Worm (Caenorhabditis elegans) whole organism, early embryonic: ENCODE measurements around the gene F33D4.4.

Source experiments
- B0310.2 ChIP-seq: sonication (generic microtip); optimal IDR thresholded peaks from 2 replicates; lab custom pipeline; 2016; ENCODE audit warnings: mild to moderate bottlenecking, missing genetic modification characterization, missing compliant biosample characterization
- F13C5.2 ChIP-seq: sonication (generic microtip); optimal IDR thresholded peaks from 2 replicates; lab custom pipeline; 2017; ENCODE audit warnings: mild to moderate bottlenecking, missing genetic modification characterization, inconsistent platforms, missing compliant biosample characterization
- aly-1 ChIP-seq: sonication (generic microtip); optimal IDR thresholded peaks from 2 replicates; lab custom pipeline; 2016; ENCODE audit warnings: missing genetic modification characterization, missing compliant biosample characterization
- ama-1 ChIP-seq: fragments of 150-350 bp; optimal IDR thresholded peaks from 2 replicates; lab custom pipeline; 2014
- ceh-13 ChIP-seq: fragments of 200-800 bp; sonication (Bioruptor generic); optimal IDR thresholded peaks from 2 replicates; lab custom pipeline; 2018; ENCODE audit warnings: mild to moderate bottlenecking, missing genetic modification characterization, missing compliant biosample characterization
- ceh-36 ChIP-seq: sonication (generic microtip); optimal IDR thresholded peaks from 2 replicates; lab custom pipeline; 2016; ENCODE audit warnings: missing genetic modification characterization, inconsistent platforms, missing compliant biosample characterization
- ets-7 ChIP-seq: sonication (generic microtip); optimal IDR thresholded peaks from 2 replicates; lab custom pipeline; 2016; ENCODE audit warnings: missing genotype, missing genetic modification characterization, missing compliant biosample characterization
- hmg-4 ChIP-seq: fragments of 200-800 bp; sonication (Bioruptor generic); optimal IDR thresholded peaks from 2 replicates; lab custom pipeline; 2018; ENCODE audit warnings: mild to moderate bottlenecking, missing genetic modification characterization, missing compliant biosample characterization
- hnd-1 ChIP-seq: sonication (generic microtip); optimal IDR thresholded peaks from 2 replicates; lab custom pipeline; 2016; ENCODE audit warnings: missing genetic modification characterization, missing compliant biosample characterization
- pes-1 ChIP-seq: fragments of 200-800 bp; sonication (Bioruptor generic); IDR thresholded peaks from 2 replicates; pipeline ENCODE4 v1.3.6; 2022; ENCODE audit warnings: missing genetic modification reagents, missing genetic modification characterization, missing compliant biosample characterization
- scrt-1 ChIP-seq: fragments of 200-800 bp; sonication (Bioruptor generic); IDR thresholded peaks from 2 replicates; pipeline ENCODE4 v1.3.6; 2022; ENCODE audit warnings: missing genetic modification characterization, missing compliant biosample characterization
- tbx-37 ChIP-seq: fragments of 200-800 bp; sonication (Bioruptor generic); conservative IDR thresholded peaks from 2 replicates; pipeline ENCODE4 v1.3.6; 2022; ENCODE audit warnings: missing genetic modification reagents, missing genetic modification characterization, missing compliant biosample characterization
- tra-4 ChIP-seq: sonication (generic microtip); optimal IDR thresholded peaks from 2 replicates; lab custom pipeline; 2017; ENCODE audit warnings: missing genetic modification characterization, missing compliant biosample characterization

DNA sequence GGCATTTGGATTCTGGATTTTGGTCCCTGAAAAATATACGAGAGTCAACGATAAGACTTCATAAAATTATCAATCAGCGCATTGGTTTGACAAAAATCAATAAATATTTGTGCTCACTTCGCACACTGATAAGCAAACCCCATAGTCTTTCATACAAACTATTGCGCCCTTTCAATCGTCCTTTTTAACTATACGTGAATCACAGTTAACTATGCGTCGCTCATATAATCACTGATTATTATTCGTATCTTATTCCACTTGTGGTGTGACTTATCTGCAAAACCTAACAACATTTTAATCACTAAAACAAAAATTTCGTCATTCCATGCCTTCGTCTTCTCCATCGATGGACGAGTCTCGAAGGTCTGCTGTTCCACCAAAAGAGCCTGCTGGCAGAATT is 4.1 kb upstream of the F33D4.4 start, which contains the start of gene nhr-8:
- TF ChIP-seq B0310.2 (tag; lab: Kevin White, UChicago): no peak
- TF ChIP-seq hmg-4 (GFP tag; lab: Kevin White, UChicago): no peak
- no peak for TF ChIP-seq tra-4 (tag; lab: Kevin White, UChicago)
- TF ChIP-seq ama-1 (lab: Kevin White, UChicago): no peak
- TF ChIP-seq aly-1: no peak
- no peak for TF ChIP-seq ceh-36 (tag; lab: Kevin White, UChicago)
- TF ChIP-seq ceh-13: no peak
- TF ChIP-seq tbx-37 (GFP tag; lab: Robert Waterston, UW): no peak
- TF ChIP-seq ets-7: no peak
- no peak for TF ChIP-seq hnd-1 (tag; lab: Kevin White, UChicago)
- no peak for TF ChIP-seq F13C5.2 (tag; lab: Kevin White, UChicago)
- TF ChIP-seq scrt-1 (GFP tag; lab: Robert Waterston, UW): no peak
- TF ChIP-seq pes-1 (GFP tag; lab: Robert Waterston, UW): no peak
